Worm (Caenorhabditis elegans) whole organism, L4/young adult: ENCODE measurements around the gene Y73F8A.27.

ENCODE experiments used
- W03F9.2 ChIP-seq: fragments of 150-350 bp; optimal IDR thresholded peaks from 2 replicates; lab custom pipeline; 2014; ENCODE audit warnings: missing biosample characterization, missing genetic modification characterization
- dao-5 ChIP-seq: sonication (generic microtip); optimal IDR thresholded peaks from 2 replicates; lab custom pipeline; 2016; ENCODE audit warnings: missing genotype, missing genetic modification characterization, moderate library complexity, missing compliant biosample characterization
- him-1 ChIP-seq: sonication (generic microtip); optimal IDR thresholded peaks from 2 replicates; lab custom pipeline; 2016; ENCODE audit warnings: missing genotype, missing genetic modification reagents, missing genetic modification characterization, missing compliant biosample characterization

ce11 chrIV:15441308-15441707 lies 31.3 kb upstream of the Y73F8A.27 start, which contains the start of gene Y73F8A.22:
- TF ChIP-seq him-1 (tag; lab: Kevin White, UChicago), result no peak
- TF ChIP-seq W03F9.2, result no peak
- no peak for TF ChIP-seq dao-5 (tag; lab: Kevin White, UChicago)
